Worm (Caenorhabditis elegans) whole organism, young adult: ENCODE data around the gene gst-28.
"Not testable (repeated sequence)": the region's sequence is repeated elsewhere in the genome, so short reads cannot be mapped to it uniquely, and the experiment has no call there.

Experiments
- D2030.7 ChIP-seq: fragments of 200-800 bp; sonication (Bioruptor generic); IDR thresholded peaks from 2 replicates; pipeline ENCODE4 v1.3.6; 2022; ENCODE audit warnings: missing genetic modification reagents, missing genetic modification characterization, missing compliant biosample characterization
- F55B11.4 ChIP-seq: sonication (generic microtip); optimal IDR thresholded peaks from 2 replicates; lab custom pipeline; 2016; ENCODE audit warnings: missing compliant biosample characterization, missing genetic modification characterization, borderline replicate concordance; ENCODE audit not compliant: insufficient read depth
- T07F8.4 ChIP-seq: sonication (generic microtip); optimal IDR thresholded peaks from 2 replicates; lab custom pipeline; 2016; ENCODE audit warnings: mild to moderate bottlenecking, missing genetic modification characterization, moderate library complexity, missing compliant biosample characterization
- T26A5.8 ChIP-seq: sonication (generic microtip); optimal IDR thresholded peaks from 2 replicates; lab custom pipeline; 2016; ENCODE audit warnings: missing genetic modification characterization, missing compliant biosample characterization
- Y79H2A.3 ChIP-seq: fragments of 200-800 bp; sonication (Bioruptor generic); conservative IDR thresholded peaks from 2 replicates; pipeline ENCODE4 v1.3.6; 2022; ENCODE audit warnings: missing genetic modification reagents, missing genetic modification characterization, missing compliant biosample characterization
- Y95B8A.8 ChIP-seq: fragments of 200-800 bp; sonication (Bioruptor generic); IDR thresholded peaks from 2 replicates; pipeline ENCODE4 v1.3.6; 2022; ENCODE audit warnings: missing genetic modification reagents, missing genetic modification characterization, missing compliant biosample characterization
- atf-7 ChIP-seq: sonication (generic microtip); optimal IDR thresholded peaks from 2 replicates; lab custom pipeline; 2017; ENCODE audit warnings: mild to moderate bottlenecking, missing genetic modification characterization, missing compliant biosample characterization
- athp-1 ChIP-seq: sonication (generic microtip); optimal IDR thresholded peaks from 2 replicates; lab custom pipeline; 2017; ENCODE audit warnings: mild to moderate bottlenecking, missing genetic modification characterization, missing compliant biosample characterization
- attf-5 ChIP-seq: fragments of 200-800 bp; sonication (Bioruptor generic); optimal IDR thresholded peaks from 2 replicates; lab custom pipeline; 2018; ENCODE audit warnings: mild to moderate bottlenecking, missing genetic modification characterization, missing compliant biosample characterization
- bed-1 ChIP-seq: fragments of 200-800 bp; sonication (Bioruptor generic); IDR thresholded peaks from 2 replicates; pipeline ENCODE4 v1.3.6; 2022; ENCODE audit warnings: missing genetic modification reagents, missing genetic modification characterization, missing compliant biosample characterization
- bed-2 ChIP-seq: fragments of 200-800 bp; sonication (Bioruptor generic); IDR thresholded peaks from 2 replicates; pipeline ENCODE4 v1.3.6; 2022; ENCODE audit warnings: missing genetic modification reagents, missing genetic modification characterization, missing compliant biosample characterization
- ceh-58 ChIP-seq: fragments of 200-800 bp; sonication (Bioruptor generic); IDR thresholded peaks from 2 replicates; pipeline ENCODE4 v1.3.6; 2022; ENCODE audit warnings: missing genetic modification characterization, missing compliant biosample characterization
- ceh-91 ChIP-seq: fragments of 200-800 bp; sonication (Bioruptor generic); IDR thresholded peaks from 2 replicates; pipeline ENCODE4 v1.3.6; 2022; ENCODE audit warnings: missing genetic modification reagents, missing genetic modification characterization, missing compliant biosample characterization
- chd-7 ChIP-seq: sonication (generic microtip); optimal IDR thresholded peaks from 2 replicates; lab custom pipeline; 2016; ENCODE audit warnings: mild to moderate bottlenecking, missing genetic modification characterization, moderate library complexity, missing compliant biosample characterization
- die-1 ChIP-seq: sonication (generic microtip); optimal IDR thresholded peaks from 2 replicates; lab custom pipeline; 2016; ENCODE audit warnings: missing genotype, mild to moderate bottlenecking, missing genetic modification characterization, missing compliant biosample characterization
- dpff-1 ChIP-seq: sonication (generic microtip); optimal IDR thresholded peaks from 2 replicates; lab custom pipeline; 2017; ENCODE audit warnings: mild to moderate bottlenecking, missing genetic modification characterization, missing compliant biosample characterization
- egrh-3 ChIP-seq: fragments of 200-800 bp; sonication (Bioruptor generic); IDR thresholded peaks from 2 replicates; pipeline ENCODE4 v1.3.6; 2022; ENCODE audit warnings: missing genetic modification reagents, missing genetic modification characterization, missing compliant biosample characterization
- ets-4 ChIP-seq: fragments of 200-800 bp; sonication (Bioruptor generic); optimal IDR thresholded peaks from 2 replicates; lab custom pipeline; 2018; ENCODE audit warnings: mild to moderate bottlenecking, missing genetic modification characterization, missing compliant biosample characterization
- hmg-20 ChIP-seq: fragments of 200-800 bp; sonication (Bioruptor generic); IDR thresholded peaks from 2 replicates; pipeline ENCODE4 v1.3.6; 2022; ENCODE audit warnings: missing genetic modification reagents, missing genetic modification characterization, missing compliant biosample characterization
- let-526 ChIP-seq: fragments of 200-800 bp; sonication (Bioruptor generic); IDR thresholded peaks from 2 replicates; pipeline ENCODE4 v1.3.6; 2022; ENCODE audit warnings: missing genetic modification reagents, missing genetic modification characterization, missing compliant biosample characterization
- let-607 ChIP-seq, 2 experiments: fragments of 200-800 bp in 1 of 2; sonication (Bioruptor generic) in 1 of 2; sonication (generic microtip) in 1 of 2; optimal IDR thresholded peaks; 2 replicates each; lab custom pipeline; 2016 to 2018; ENCODE audit warnings: mild to moderate bottlenecking in 2 of 2, missing compliant biosample characterization in 2 of 2, missing genetic modification characterization in 2 of 2, moderate library complexity in 2 of 2, missing genotype in 1 of 2
- lin-54 ChIP-seq: fragments of 200-800 bp; sonication (Bioruptor generic); optimal IDR thresholded peaks from 2 replicates; lab custom pipeline; 2018; ENCODE audit warnings: mild to moderate bottlenecking, missing genetic modification characterization, missing compliant biosample characterization
- madf-6 ChIP-seq: fragments of 200-800 bp; sonication (Bioruptor generic); IDR thresholded peaks from 2 replicates; pipeline ENCODE4 v1.3.6; 2022; ENCODE audit warnings: missing genetic modification reagents, missing genetic modification characterization, missing compliant biosample characterization
- madf-8 ChIP-seq: fragments of 200-800 bp; sonication (Bioruptor generic); conservative IDR thresholded peaks from 2 replicates; pipeline ENCODE4 v1.3.6; 2022; ENCODE audit warnings: missing genetic modification reagents, missing genetic modification characterization, missing compliant biosample characterization
- mxl-1 ChIP-seq: sonication (generic microtip); optimal IDR thresholded peaks from 2 replicates; lab custom pipeline; 2016; ENCODE audit warnings: missing genetic modification characterization, missing compliant biosample characterization
- nfya-1 ChIP-seq: sonication (generic microtip); optimal IDR thresholded peaks from 2 replicates; lab custom pipeline; 2017; ENCODE audit warnings: antibody characterized with exemption, missing compliant biosample characterization, missing genetic modification characterization, borderline replicate concordance; ENCODE audit not compliant: insufficient read depth
- nhr-179 ChIP-seq: sonication (generic microtip); optimal IDR thresholded peaks from 2 replicates; lab custom pipeline; 2016; ENCODE audit warnings: mild to moderate bottlenecking, missing genetic modification characterization, missing compliant biosample characterization
- nhr-80 ChIP-seq: sonication (generic microtip); optimal IDR thresholded peaks from 2 replicates; lab custom pipeline; 2016; ENCODE audit warnings: missing genetic modification characterization, missing compliant biosample characterization
- nhr-90 ChIP-seq: sonication (generic microtip); optimal IDR thresholded peaks from 2 replicates; lab custom pipeline; 2016; ENCODE audit warnings: missing genotype, mild to moderate bottlenecking, missing genetic modification characterization, missing compliant biosample characterization
- pbrm-1 ChIP-seq: fragments of 200-800 bp; sonication (Bioruptor generic); IDR thresholded peaks from 2 replicates; pipeline ENCODE4 v1.3.6; 2022; ENCODE audit warnings: missing genetic modification reagents, missing genetic modification characterization, missing compliant biosample characterization
- sdz-38 ChIP-seq: sonication (generic microtip); optimal IDR thresholded peaks from 2 replicates; lab custom pipeline; 2016; ENCODE audit warnings: missing genotype, missing genetic modification characterization, missing compliant biosample characterization
- snpc-1.3 ChIP-seq: sonication (generic microtip); optimal IDR thresholded peaks from 2 replicates; lab custom pipeline; 2017; ENCODE audit warnings: missing genetic modification characterization, mild to moderate bottlenecking, missing compliant biosample characterization, antibody characterized with exemption, moderate library complexity, missing genotype, missing genetic modification reagents; ENCODE audit not compliant: insufficient read depth
- snpc-3.4 ChIP-seq: sonication (generic microtip); optimal IDR thresholded peaks from 2 replicates; lab custom pipeline; 2017; ENCODE audit warnings: missing genetic modification characterization, mild to moderate bottlenecking, missing compliant biosample characterization, antibody characterized with exemption, moderate library complexity, missing genotype, missing genetic modification reagents
- snpc-4 ChIP-seq, 5 experiments: fragments of 150-350 bp in 1 of 5; sonication (generic microtip) in 4 of 5; optimal IDR thresholded peaks; 2 replicates each; lab custom pipeline; 2014 to 2018; ENCODE audit warnings: missing genetic modification characterization in 5 of 5, missing biosample characterization in 3 of 5, antibody characterized with exemption in 2 of 5, mild to moderate bottlenecking in 2 of 5, missing compliant biosample characterization in 2 of 5, missing genotype in 2 of 5, moderate library complexity in 2 of 5, missing genetic modification reagents in 1 of 5
- sptf-2 ChIP-seq: fragments of 200-800 bp; sonication (Bioruptor generic); optimal IDR thresholded peaks from 2 replicates; lab custom pipeline; 2018; ENCODE audit warnings: mild to moderate bottlenecking, missing genetic modification characterization, missing compliant biosample characterization
- tbp1 ChIP-seq: fragments of 200-800 bp; sonication (Bioruptor generic); optimal IDR thresholded peaks from 2 replicates; lab custom pipeline; 2018; ENCODE audit warnings: mild to moderate bottlenecking, missing genetic modification characterization, missing compliant biosample characterization
- tbx-9 ChIP-seq: sonication (generic microtip); optimal IDR thresholded peaks from 2 replicates; lab custom pipeline; 2016; ENCODE audit warnings: borderline replicate concordance, missing genetic modification characterization, inconsistent platforms, missing compliant biosample characterization
- xnd-1 ChIP-seq: sonication (generic microtip); optimal IDR thresholded peaks from 2 replicates; lab custom pipeline; 2016; ENCODE audit warnings: missing genotype, missing genetic modification reagents, missing genetic modification characterization, missing compliant biosample characterization
- ztf-25 ChIP-seq: fragments of 200-800 bp; sonication (Bioruptor generic); IDR thresholded peaks from 2 replicates; pipeline ENCODE4 v1.3.6; 2022; ENCODE audit warnings: missing genetic modification reagents, missing genetic modification characterization, missing compliant biosample characterization
- ztf-28 ChIP-seq: fragments of 200-800 bp; sonication (Bioruptor generic); IDR thresholded peaks from 2 replicates; pipeline ENCODE4 v1.3.6; 2022; ENCODE audit warnings: missing genetic modification reagents, missing genetic modification characterization, missing compliant biosample characterization

gst-28 gene

DNA sequence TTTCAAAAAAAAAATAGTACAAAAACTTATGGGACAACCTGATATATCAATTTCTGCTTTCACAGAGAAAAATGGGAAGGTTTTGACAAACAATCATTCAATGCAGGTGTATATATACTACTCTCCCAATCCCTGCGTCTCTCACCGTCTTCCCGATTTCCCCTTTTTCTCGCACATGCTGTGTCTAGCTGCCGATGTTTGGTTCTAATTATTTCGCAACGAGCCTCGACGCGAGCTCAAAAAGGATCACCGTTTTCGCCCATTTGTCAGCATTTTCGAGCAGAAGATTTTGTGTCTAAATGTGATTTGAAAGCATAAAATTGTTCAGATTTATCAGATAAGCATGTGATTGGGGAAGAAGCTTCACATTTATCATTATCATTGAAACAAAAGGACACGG lies 5.8 kb upstream of the gst-28 start (continued):
- no peak for TF ChIP-seq snpc-4 (GFP tag; optimal IDR thresholded peaks at IDR 0.05; lab: Kevin White, UChicago)
- no peak for TF ChIP-seq snpc-4 (tag; optimal IDR thresholded peaks at IDR 0.05; lab: Kevin White, UChicago)

DNA sequence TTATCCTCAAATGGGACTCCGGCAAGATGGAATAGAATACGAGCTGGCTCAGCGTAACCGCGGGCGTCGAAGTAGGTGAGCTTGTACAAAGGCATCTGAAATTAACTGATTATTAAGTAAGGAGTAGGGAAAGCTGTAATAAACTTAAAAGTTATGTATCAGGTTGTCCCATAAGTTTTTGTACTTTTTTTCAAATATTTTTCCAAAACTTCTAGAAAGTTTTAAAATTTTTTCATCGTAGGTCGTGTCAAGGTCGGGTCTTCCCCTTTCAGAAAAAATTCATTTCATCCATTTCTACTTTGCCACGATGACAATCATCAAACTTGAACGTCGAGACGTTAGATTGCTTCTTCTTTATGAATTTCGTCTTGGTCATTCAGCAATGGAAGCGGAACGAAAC lies 4.4 kb upstream of the gst-28 start, which contains the start of gene gst-39:
Gene gst-39, minus strand, starts transcription at position 101 of the 400 bp plus-strand sequence.
- not testable (repeated sequence) for TF ChIP-seq atf-7 (tag; lab: Kevin White, UChicago); Y95B8A.8 (GFP tag; lab: Robert Waterston, UW); madf-8 (GFP tag; lab: Robert Waterston, UW)

DNA sequence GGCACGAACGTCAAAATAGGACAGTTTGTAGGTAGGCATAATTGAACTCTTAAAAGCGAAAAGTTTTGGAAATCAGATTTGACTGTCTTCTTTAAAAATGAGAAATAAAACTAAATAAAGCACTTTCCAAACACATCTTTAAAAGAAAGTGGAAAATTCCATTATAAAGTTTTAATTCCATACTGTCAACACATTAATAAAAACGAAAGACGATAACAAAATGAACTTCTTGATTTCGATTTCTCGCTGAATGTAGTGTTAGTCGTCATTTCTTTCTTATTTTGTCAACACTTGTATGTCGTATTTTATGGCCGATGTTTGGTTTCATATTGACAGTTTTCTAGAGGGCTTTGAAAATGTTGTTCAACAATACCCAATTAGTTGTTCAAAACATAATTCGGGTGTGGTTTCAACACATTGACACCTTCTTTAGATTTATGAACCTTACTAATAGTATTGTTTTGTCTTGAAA lies 2.5 kb upstream of the gst-28 start, which contains the start of gene gst-29:
Gene gst-29, minus strand, starts transcription at position 51 of the 472 bp plus-strand sequence.
- TF ChIP-seq ztf-25 (GFP tag; lab: Robert Waterston, UW): no peak
- peak; percentile 25 for TF ChIP-seq nhr-80 (tag; lab: Kevin White, UChicago)

DNA sequence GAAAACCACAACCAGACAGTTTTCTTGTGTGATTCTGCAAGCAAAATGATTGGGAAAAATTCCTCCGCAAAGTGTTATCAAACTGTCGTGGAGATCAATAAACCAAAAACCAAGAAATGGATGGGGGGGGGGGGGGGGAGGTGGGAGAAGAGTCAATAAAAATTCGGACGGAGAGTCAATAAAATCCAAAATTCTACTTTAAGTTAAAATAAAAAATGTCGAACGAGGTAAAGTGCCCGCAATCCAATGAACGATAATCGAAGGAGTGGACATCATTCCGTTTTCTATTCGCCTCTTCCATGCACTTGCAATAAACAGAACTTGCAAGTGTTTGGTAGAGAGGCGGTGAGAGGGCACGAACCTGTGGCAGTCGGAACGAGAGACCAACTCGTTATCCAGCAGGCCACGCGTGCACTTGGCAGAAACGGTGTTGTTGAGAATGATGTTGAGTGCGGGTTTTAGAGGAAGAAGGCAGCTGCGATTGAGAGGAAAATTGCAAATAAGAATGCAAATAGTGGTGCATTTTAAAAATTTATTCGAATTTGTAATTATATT lies 1.6 kb downstream of the gst-28 start, which contains the start of gene gst-27:
Gene gst-27, minus strand, starts transcription at position 51 of the 555 bp plus-strand sequence.
- TF ChIP-seq Y79H2A.3 (GFP tag; lab: Robert Waterston, UW) (peak; percentile 80; the same call in 1 of the 2 replicates), ceh-91 (GFP tag; lab: Robert Waterston, UW) (0 out of 2 replicates have a peak, but pooled peaks have one; percentile 21), ceh-58 (GFP tag; lab: Robert Waterston, UW) (no peak), die-1 (tag; lab: Kevin White, UChicago) (peak; percentile 95), sdz-38 (no peak), nhr-90 (tag; lab: Kevin White, UChicago) (peak; percentile 95), chd-7 (tag; lab: Kevin White, UChicago) (peak; percentile 93), nfya-1 (tag; lab: Kevin White, UChicago) (no peak), bed-2 (GFP tag; lab: Robert Waterston, UW) (0 out of 2 replicates have a peak, but pooled peaks have one; percentile 63), xnd-1 (no peak), T07F8.4 (peak; percentile 89), let-607 (tag; optimal IDR thresholded peaks at IDR 0.05; lab: Kevin White, UChicago) (peak; percentile 24 to 56), snpc-1.3 (tag; lab: Kevin White, UChicago) (peak; percentile 95), pbrm-1 (GFP tag; lab: Robert Waterston, UW) (peak; percentile 81), egrh-3 (GFP tag; lab: Robert Waterston, UW) (peak; percentile 73), T26A5.8 (tag; lab: Kevin White, UChicago) (peak; percentile 22), D2030.7 (GFP tag; lab: Robert Waterston, UW) (peak; percentile 98), snpc-3.4 (tag; lab: Kevin White, UChicago) (peak; percentile 83), nhr-179 (tag; lab: Kevin White, UChicago) (peak; percentile 72), lin-54 (GFP tag; lab: Kevin White, UChicago) (peak; percentile 82), F55B11.4 (tag; lab: Kevin White, UChicago) (no peak), attf-5 (GFP tag; lab: Kevin White, UChicago) (peak; percentile 82), dpff-1 (tag; lab: Kevin White, UChicago) (peak; percentile 82), mxl-1 (peak; percentile 87), sptf-2 (GFP tag; lab: Kevin White, UChicago) (peak; percentile 73), tbp1 (GFP tag; lab: Kevin White, UChicago) (peak; percentile 97), hmg-20 (GFP tag; lab: Robert Waterston, UW) (peak; percentile 72; the same call in 1 of the 2 replicates), bed-1 (GFP tag; lab: Robert Waterston, UW) (0 out of 2 replicates have a peak, but pooled peaks have one; percentile 37), tbx-9 (tag; lab: Kevin White, UChicago) (peak; percentile 68), ets-4 (GFP tag; lab: Kevin White, UChicago) (peak; percentile 77), atf-7 (tag; lab: Kevin White, UChicago) (peak; percentile 78), ztf-28 (GFP tag; lab: Robert Waterston, UW) (0 out of 2 replicates have a peak, but pooled peaks have one; percentile 70), let-526 (GFP tag; lab: Robert Waterston, UW) (peak; percentile 72; the same call in 1 of the 2 replicates), madf-6 (GFP tag; lab: Robert Waterston, UW) (peak; percentile 74), athp-1 (tag; lab: Kevin White, UChicago) (peak; percentile 87)
